Worm (Caenorhabditis elegans) whole organism, L1 larva: ENCODE measurements around the gene unc-2.

Experiments used
- C04F5.9 ChIP-seq: sonication (generic microtip); optimal IDR thresholded peaks from 2 replicates; lab custom pipeline; 2016; ENCODE audit warnings: missing genetic modification characterization, missing compliant biosample characterization
- C34B4.2 ChIP-seq: sonication (generic microtip); optimal IDR thresholded peaks from 2 replicates; lab custom pipeline; 2017; ENCODE audit warnings: mild to moderate bottlenecking, missing genetic modification characterization, missing compliant biosample characterization
- F16B12.6 ChIP-seq: fragments of 150-350 bp; optimal IDR thresholded peaks from 2 replicates; lab custom pipeline; 2014; ENCODE audit warnings: missing biosample characterization, missing genetic modification characterization
- ceh-8 ChIP-seq: fragments of 200-800 bp; sonication (Bioruptor generic); optimal IDR thresholded peaks from 2 replicates; lab custom pipeline; 2018; ENCODE audit warnings: mild to moderate bottlenecking, missing genetic modification characterization, moderate library complexity, missing compliant biosample characterization
- ceh-82 ChIP-seq, 3 experiments: fragments of 150-350 bp in 1 of 3; sonication (generic microtip) in 2 of 3; optimal IDR thresholded peaks; 2 replicates each; lab custom pipeline; 2014 to 2017; ENCODE audit warnings: missing biosample characterization in 3 of 3, missing genetic modification characterization in 3 of 3
- ceh-88 ChIP-seq: fragments of 200-800 bp; sonication (Bioruptor generic); IDR thresholded peaks from 2 replicates; pipeline ENCODE4 v1.3.6; 2022; ENCODE audit warnings: missing genetic modification characterization, missing compliant biosample characterization
- dpl-1 ChIP-seq, 3 experiments: fragments of 150-350 bp in 2 of 3; sonication (generic microtip) in 1 of 3; optimal IDR thresholded peaks; 2 replicates each; lab custom pipeline; 2014 to 2017; ENCODE audit warnings: missing biosample characterization in 3 of 3, missing genetic modification characterization in 3 of 3, missing genetic modification reagents in 3 of 3
- dsc-1 ChIP-seq: sonication (generic microtip); optimal IDR thresholded peaks from 2 replicates; lab custom pipeline; 2016; ENCODE audit warnings: mild to moderate bottlenecking, missing genetic modification characterization, missing compliant biosample characterization
- efl-1 ChIP-seq, 4 experiments: fragments of 150-350 bp; optimal IDR thresholded peaks in 3 of 4; peaks in 1 of 4; 1 replicate in 1 of 4; 2 replicates in 3 of 4; lab custom pipeline; 2014; ENCODE audit warnings: missing biosample characterization in 2 of 4, missing genetic modification characterization in 2 of 4, missing genetic modification reagents in 2 of 4
- efl-3 ChIP-seq: fragments of 200-800 bp; sonication (Bioruptor generic); optimal IDR thresholded peaks from 2 replicates; lab custom pipeline; 2018; ENCODE audit warnings: mild to moderate bottlenecking, missing genetic modification characterization, missing compliant biosample characterization
- elt-2 ChIP-seq: sonication (generic microtip); optimal IDR thresholded peaks from 2 replicates; lab custom pipeline; 2016; ENCODE audit warnings: missing genetic modification characterization, mild to moderate bottlenecking, inconsistent platforms, missing compliant biosample characterization, missing genetic modification reagents
- elt-3 ChIP-seq, 6 experiments: fragments of 150-350 bp in 1 of 6; sonication (generic microtip); optimal IDR thresholded peaks; 2 replicates each; lab custom pipeline; 2017 to 2018; ENCODE audit warnings: missing biosample characterization in 6 of 6, missing genetic modification characterization in 6 of 6, inconsistent platforms in 1 of 6
- ets-5 ChIP-seq: fragments of 200-800 bp; sonication (Bioruptor generic); IDR thresholded peaks from 2 replicates; pipeline ENCODE4 v1.3.6; 2022; ENCODE audit warnings: missing genetic modification characterization, missing compliant biosample characterization
- fkh-10 ChIP-seq: sonication (generic microtip); optimal IDR thresholded peaks from 2 replicates; lab custom pipeline; 2017; ENCODE audit warnings: missing biosample characterization, missing genetic modification reagents, missing genetic modification characterization
- fkh-8 ChIP-seq: sonication (generic microtip); optimal IDR thresholded peaks from 2 replicates; lab custom pipeline; 2016; ENCODE audit warnings: mild to moderate bottlenecking, missing genetic modification characterization, missing compliant biosample characterization
- grh-1 ChIP-seq: fragments of 200-800 bp; sonication (Bioruptor generic); IDR thresholded peaks from 2 replicates; pipeline ENCODE4 v1.3.6; 2022; ENCODE audit warnings: missing genetic modification reagents, missing genetic modification characterization, missing compliant biosample characterization
- irx-1 ChIP-seq: sonication (generic microtip); optimal IDR thresholded peaks from 2 replicates; lab custom pipeline; 2016; ENCODE audit warnings: missing genetic modification characterization, missing compliant biosample characterization
- isw-1 ChIP-seq: fragments of 200-800 bp; sonication (Bioruptor generic); IDR thresholded peaks from 2 replicates; pipeline ENCODE4 v1.3.6; 2022; ENCODE audit warnings: missing genetic modification characterization, missing compliant biosample characterization
- jun-1 ChIP-seq: fragments of 150-350 bp; optimal IDR thresholded peaks from 2 replicates; lab custom pipeline; 2014; ENCODE audit warnings: missing biosample characterization, missing genetic modification reagents, missing genetic modification characterization
- lin-15B ChIP-seq: fragments of 150-350 bp; sonication (generic microtip); optimal IDR thresholded peaks from 3 replicates; lab custom pipeline; 2014; ENCODE audit warnings: missing biosample characterization, missing genetic modification characterization
- lin-35 ChIP-seq, 2 experiments: fragments of 150-350 bp; optimal IDR thresholded peaks; 2 replicates each; lab custom pipeline; 2014; ENCODE audit warnings: missing biosample characterization in 2 of 2, missing genetic modification characterization in 2 of 2, missing genetic modification reagents in 2 of 2
- lir-3 ChIP-seq: sonication (generic microtip); optimal IDR thresholded peaks from 2 replicates; lab custom pipeline; 2016; ENCODE audit warnings: mild to moderate bottlenecking, missing genetic modification characterization, moderate library complexity, missing compliant biosample characterization; ENCODE audit not compliant: poor library complexity
- lsy-2 ChIP-seq, 2 experiments: fragments of 150-350 bp; optimal IDR thresholded peaks; 2 replicates each; lab custom pipeline; 2014; ENCODE audit warnings: missing biosample characterization in 2 of 2, missing genetic modification characterization in 2 of 2
- mdl-1 ChIP-seq, 2 experiments: fragments of 150-350 bp; optimal IDR thresholded peaks; 2 replicates each; lab custom pipeline; 2014 to 2017; ENCODE audit warnings: missing biosample characterization in 2 of 2, missing genetic modification characterization in 2 of 2, inconsistent platforms in 1 of 2
- mef-2 ChIP-seq: fragments of 150-350 bp; optimal IDR thresholded peaks from 2 replicates; lab custom pipeline; 2014; ENCODE audit warnings: missing biosample characterization, missing genetic modification characterization
- nhr-11 ChIP-seq: fragments of 150-350 bp; optimal IDR thresholded peaks from 2 replicates; lab custom pipeline; 2014; ENCODE audit warnings: missing biosample characterization, missing genetic modification characterization
- nhr-12 ChIP-seq: sonication (generic microtip); optimal IDR thresholded peaks from 2 replicates; lab custom pipeline; 2017; ENCODE audit warnings: missing biosample characterization, missing genetic modification characterization
- nhr-237 ChIP-seq: fragments of 150-350 bp; optimal IDR thresholded peaks from 2 replicates; lab custom pipeline; 2014; ENCODE audit warnings: missing biosample characterization, missing genetic modification characterization
- nhr-71 ChIP-seq: sonication (generic microtip); optimal IDR thresholded peaks from 2 replicates; lab custom pipeline; 2016; ENCODE audit warnings: mild to moderate bottlenecking, missing genetic modification characterization, moderate library complexity, missing compliant biosample characterization
- nhr-77 ChIP-seq: fragments of 150-350 bp; optimal IDR thresholded peaks from 2 replicates; lab custom pipeline; 2014; ENCODE audit warnings: missing biosample characterization, missing genetic modification characterization
- nhr-85 ChIP-seq: sonication (generic microtip); peaks from one replicate; lab custom pipeline; 2016; ENCODE audit warnings: missing genetic modification characterization, inconsistent platforms, missing compliant biosample characterization
- pag-3 ChIP-seq: sonication (generic microtip); optimal IDR thresholded peaks from 2 replicates; lab custom pipeline; 2017; ENCODE audit warnings: missing genetic modification characterization, mild to moderate bottlenecking, missing compliant biosample characterization, antibody characterized with exemption, borderline replicate concordance; ENCODE audit not compliant: insufficient read depth
- snu-23 ChIP-seq: sonication (generic microtip); optimal IDR thresholded peaks from 2 replicates; lab custom pipeline; 2016; ENCODE audit warnings: missing genetic modification characterization, missing compliant biosample characterization
- sup-37 ChIP-seq: fragments of 200-800 bp; sonication (Bioruptor generic); optimal IDR thresholded peaks from 2 replicates; lab custom pipeline; 2018; ENCODE audit warnings: mild to moderate bottlenecking, missing genetic modification characterization, missing compliant biosample characterization
- swsn-7 ChIP-seq: sonication (generic microtip); optimal IDR thresholded peaks from 2 replicates; lab custom pipeline; 2016; ENCODE audit warnings: missing genetic modification characterization, missing compliant biosample characterization
- tbx-2 ChIP-seq: sonication (generic microtip); optimal IDR thresholded peaks from 2 replicates; lab custom pipeline; 2016; ENCODE audit warnings: missing genetic modification characterization, missing compliant biosample characterization
- tlp-1 ChIP-seq: fragments of 150-350 bp; optimal IDR thresholded peaks from 2 replicates; lab custom pipeline; 2014; ENCODE audit warnings: missing biosample characterization, missing genetic modification characterization
- unc-130 ChIP-seq: fragments of 150-350 bp; optimal IDR thresholded peaks from 2 replicates; lab custom pipeline; 2017; ENCODE audit warnings: missing biosample characterization, missing genetic modification characterization, inconsistent platforms
- unc-62 ChIP-seq: fragments of 150-350 bp; optimal IDR thresholded peaks from 2 replicates; lab custom pipeline; 2014; ENCODE audit warnings: missing biosample characterization, missing genetic modification reagents, missing genetic modification characterization
- zag-1 ChIP-seq: fragments of 150-350 bp; optimal IDR thresholded peaks from 2 replicates; lab custom pipeline; 2014; ENCODE audit warnings: missing biosample characterization, missing genetic modification characterization
- zip-4 ChIP-seq: fragments of 200-800 bp; sonication (Bioruptor generic); optimal IDR thresholded peaks from 2 replicates; lab custom pipeline; 2018; ENCODE audit warnings: mild to moderate bottlenecking, missing genetic modification characterization, moderate library complexity, missing compliant biosample characterization
- ztf-11 ChIP-seq, 2 experiments: sonication (generic microtip); optimal IDR thresholded peaks; 2 replicates each; lab custom pipeline; 2016 to 2017; ENCODE audit warnings: missing genetic modification characterization in 2 of 2, missing biosample characterization in 1 of 2, missing compliant biosample characterization in 1 of 2

unc-2 gene

DNA sequence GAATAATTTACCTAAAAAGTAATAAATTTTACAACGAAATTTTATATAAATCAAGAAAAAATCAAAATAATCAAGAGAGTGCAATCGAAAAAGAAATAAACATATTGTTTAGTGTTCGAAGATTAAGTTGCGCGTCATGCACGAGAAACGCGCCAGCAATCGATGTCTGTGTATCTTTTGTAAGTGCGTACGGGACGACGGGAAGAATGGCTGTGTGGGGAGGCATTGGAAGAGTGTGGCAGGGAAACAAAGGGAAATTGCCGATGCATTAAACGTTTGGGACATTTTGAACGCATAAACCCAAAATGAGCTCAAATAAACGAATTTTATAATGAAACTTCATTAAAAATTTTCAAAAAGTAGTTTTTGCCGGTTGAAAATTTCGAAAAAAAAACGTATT is 76.2 kb downstream of the unc-2 start, which contains the start of gene immt-1 (continued):
- TF ChIP-seq dsc-1 (peak; percentile 69), irx-1 (tag; lab: Kevin White, UChicago) (peak; percentile 28), nhr-11 (tag; lab: Kevin White, UChicago) (no peak), nhr-12 (tag; lab: Kevin White, UChicago) (no peak), dpl-1 (GFP tag; optimal IDR thresholded peaks at IDR 0.05; lab: Kevin White, UChicago) (peak; percentile 57 to 74 (median 68)), mef-2 (no peak), C34B4.2 (tag; lab: Kevin White, UChicago) (no peak), isw-1 (GFP tag; lab: Robert Waterston, UW) (peak; percentile 31; the same call in 1 of the 2 replicates), lir-3 (tag; lab: Kevin White, UChicago) (no peak), ztf-11 (tag; optimal IDR thresholded peaks at IDR 0.05; lab: Kevin White, UChicago) (peak in 1 of 2 experiments; percentile 12), swsn-7 (peak; percentile 77), fkh-10 (GFP tag; lab: Kevin White, UChicago) (no peak), ceh-8 (GFP tag; lab: Kevin White, UChicago) (peak; percentile 39), nhr-85 (tag; lab: Kevin White, UChicago) (peak; percentile 65), elt-2 (tag; lab: Kevin White, UChicago) (no peak), pag-3 (peak; percentile 81), unc-62 (GFP tag; lab: Kevin White, UChicago) (no peak), ets-5 (GFP tag; lab: Robert Waterston, UW) (no peak), lsy-2 (tag; optimal IDR thresholded peaks at IDR 0.05; lab: Kevin White, UChicago) (peak; percentile 83 to 93), nhr-237 (tag; lab: Kevin White, UChicago) (no peak), efl-3 (GFP tag; lab: Kevin White, UChicago) (no peak), zag-1 (tag; lab: Kevin White, UChicago) (no peak), zip-4 (GFP tag; lab: Kevin White, UChicago) (no peak), elt-3 (tag; optimal IDR thresholded peaks at IDR 0.05; lab: Kevin White, UChicago) (peak in 2 of 6 experiments; percentile 7 to 62), lin-35 (GFP tag; optimal IDR thresholded peaks at IDR 0.05; lab: Kevin White, UChicago) (peak; percentile 68 to 83), C04F5.9 (tag; lab: Kevin White, UChicago) (peak; percentile 94), mdl-1 (tag; optimal IDR thresholded peaks at IDR 0.05; lab: Kevin White, UChicago) (peak in 1 of 2 experiments; percentile 54), ceh-88 (GFP tag; lab: Robert Waterston, UW) (no peak), tbx-2 (tag; lab: Kevin White, UChicago) (peak; percentile 74), nhr-71 (tag; lab: Kevin White, UChicago) (peak; percentile 85), fkh-8 (tag; lab: Kevin White, UChicago) (peak; percentile 78), efl-1 (optimal IDR thresholded peaks at IDR 0.05; lab: Kevin White, UChicago) (peak; percentile 55 to 64), efl-1 (GFP tag; optimal IDR thresholded peaks at IDR 0.05 in 1 of 2; lab: Kevin White, UChicago) (peak; percentile 44 to 92), grh-1 (0 out of 2 replicates have a peak, but pooled peaks have one; percentile 5), unc-130 (tag; lab: Kevin White, UChicago) (no peak), lin-15B (tag; lab: Kevin White, UChicago) (peak; percentile 17), nhr-77 (tag; lab: Kevin White, UChicago) (peak; percentile 67), tlp-1 (tag; lab: Kevin White, UChicago) (no peak), sup-37 (GFP tag; lab: Kevin White, UChicago) (no peak), F16B12.6 (peak; percentile 52), jun-1 (tag; lab: Kevin White, UChicago) (peak; percentile 74), ceh-82 (tag; optimal IDR thresholded peaks at IDR 0.05; lab: Kevin White, UChicago) (peak; percentile 37 to 84 (median 74))

DNA sequence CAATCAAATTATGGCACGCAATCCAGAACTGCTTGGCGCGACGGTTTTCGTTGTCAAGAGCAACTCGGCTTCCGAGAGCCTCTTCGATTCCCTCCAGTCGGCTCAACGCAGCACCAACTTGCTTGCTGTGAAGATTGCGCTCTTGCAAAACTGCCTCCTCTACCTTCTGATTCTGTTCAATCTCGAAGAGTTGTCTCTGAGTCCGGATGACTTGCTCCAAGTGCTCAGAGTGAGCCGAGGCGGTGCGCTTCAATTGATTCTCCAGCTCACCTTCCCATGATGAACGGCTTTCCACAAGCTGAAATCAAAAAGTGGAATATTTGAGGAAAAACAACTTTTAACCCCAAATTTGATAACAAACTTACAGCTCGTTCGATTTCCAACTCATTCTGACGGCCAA is 78.9 kb downstream of the unc-2 start:
- TF ChIP-seq snu-23 (no peak), efl-1 (optimal IDR thresholded peaks at IDR 0.05; lab: Kevin White, UChicago) (no peak), efl-1 (GFP tag; optimal IDR thresholded peaks at IDR 0.05 in 1 of 2; lab: Kevin White, UChicago) (peak in 1 of 2 experiments; percentile 64)
